Worm (Caenorhabditis elegans) whole organism, midembryonic: ENCODE data around the gene znf-706.

Experiments
- flt-1 ChIP-seq: fragments of 200-800 bp; sonication (Bioruptor generic); IDR thresholded peaks from 2 replicates; pipeline ENCODE4 v1.3.6; 2022; ENCODE audit warnings: missing genetic modification characterization, missing compliant biosample characterization
- klf-2 ChIP-seq: fragments of 200-800 bp; sonication (Bioruptor generic); conservative IDR thresholded peaks from 2 replicates; pipeline ENCODE4 v1.3.6; 2022; ENCODE audit warnings: missing genetic modification reagents, missing genetic modification characterization, missing compliant biosample characterization
- ztf-29 ChIP-seq: fragments of 200-800 bp; sonication (Bioruptor generic); IDR thresholded peaks from 2 replicates; pipeline ENCODE4 v1.3.6; 2022; ENCODE audit warnings: missing genetic modification reagents, missing genetic modification characterization, missing compliant biosample characterization

DNA sequence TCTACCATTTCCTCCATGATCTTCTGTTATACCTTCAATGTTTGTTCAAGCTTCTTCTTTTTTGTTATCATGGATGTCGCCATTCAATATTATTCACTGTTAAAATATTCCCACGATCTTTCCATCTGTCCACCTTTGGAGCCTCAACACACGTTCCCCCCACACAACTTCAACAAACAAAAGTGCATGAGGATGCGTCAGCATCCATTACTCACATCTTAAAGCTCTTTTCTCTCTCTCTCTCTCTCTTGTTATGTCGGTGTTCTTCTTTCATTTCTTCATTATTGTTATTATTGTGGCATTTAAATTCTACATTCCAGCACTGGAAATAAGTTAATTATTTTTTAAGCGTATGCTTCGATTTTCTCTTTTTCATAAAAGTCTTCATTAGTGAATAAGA lies 18.0 kb upstream of the znf-706 start:
- TF ChIP-seq flt-1 (GFP tag; lab: Robert Waterston, UW) (no peak), klf-2 (GFP tag; lab: Robert Waterston, UW) (no peak), ztf-29 (GFP tag; lab: Robert Waterston, UW) (no peak)
